Worm (Caenorhabditis elegans) whole organism, early embryonic: ENCODE results near the gene set-8.

Experiments
- B0310.2 ChIP-seq: sonication (generic microtip); optimal IDR thresholded peaks from 2 replicates; lab custom pipeline; 2016; ENCODE audit warnings: mild to moderate bottlenecking, missing genetic modification characterization, missing compliant biosample characterization
- F13C5.2 ChIP-seq: sonication (generic microtip); optimal IDR thresholded peaks from 2 replicates; lab custom pipeline; 2017; ENCODE audit warnings: mild to moderate bottlenecking, missing genetic modification characterization, inconsistent platforms, missing compliant biosample characterization
- aly-1 ChIP-seq: sonication (generic microtip); optimal IDR thresholded peaks from 2 replicates; lab custom pipeline; 2016; ENCODE audit warnings: missing genetic modification characterization, missing compliant biosample characterization
- ama-1 ChIP-seq: fragments of 150-350 bp; optimal IDR thresholded peaks from 2 replicates; lab custom pipeline; 2014
- ceh-13 ChIP-seq: fragments of 200-800 bp; sonication (Bioruptor generic); optimal IDR thresholded peaks from 2 replicates; lab custom pipeline; 2018; ENCODE audit warnings: mild to moderate bottlenecking, missing genetic modification characterization, missing compliant biosample characterization
- ceh-36 ChIP-seq: sonication (generic microtip); optimal IDR thresholded peaks from 2 replicates; lab custom pipeline; 2016; ENCODE audit warnings: missing genetic modification characterization, inconsistent platforms, missing compliant biosample characterization
- ets-7 ChIP-seq: sonication (generic microtip); optimal IDR thresholded peaks from 2 replicates; lab custom pipeline; 2016; ENCODE audit warnings: missing genotype, missing genetic modification characterization, missing compliant biosample characterization
- flt-1 ChIP-seq: fragments of 200-800 bp; sonication (Bioruptor generic); IDR thresholded peaks from 2 replicates; pipeline ENCODE4 v1.3.6; 2022; ENCODE audit warnings: missing genetic modification characterization, missing compliant biosample characterization
- hmbx-1 ChIP-seq: sonication (generic microtip); optimal IDR thresholded peaks from 2 replicates; lab custom pipeline; 2016; ENCODE audit warnings: mild to moderate bottlenecking, missing genetic modification characterization, missing compliant biosample characterization
- hmg-4 ChIP-seq: fragments of 200-800 bp; sonication (Bioruptor generic); optimal IDR thresholded peaks from 2 replicates; lab custom pipeline; 2018; ENCODE audit warnings: mild to moderate bottlenecking, missing genetic modification characterization, missing compliant biosample characterization
- hnd-1 ChIP-seq: sonication (generic microtip); optimal IDR thresholded peaks from 2 replicates; lab custom pipeline; 2016; ENCODE audit warnings: missing genetic modification characterization, missing compliant biosample characterization
- pes-1 ChIP-seq: fragments of 200-800 bp; sonication (Bioruptor generic); IDR thresholded peaks from 2 replicates; pipeline ENCODE4 v1.3.6; 2022; ENCODE audit warnings: missing genetic modification reagents, missing genetic modification characterization, missing compliant biosample characterization
- scrt-1 ChIP-seq: fragments of 200-800 bp; sonication (Bioruptor generic); IDR thresholded peaks from 2 replicates; pipeline ENCODE4 v1.3.6; 2022; ENCODE audit warnings: missing genetic modification characterization, missing compliant biosample characterization
- sea-1 ChIP-seq: fragments of 200-800 bp; sonication (Bioruptor generic); conservative IDR thresholded peaks from 2 replicates; pipeline ENCODE4 v1.3.6; 2022; ENCODE audit warnings: missing genetic modification characterization, missing compliant biosample characterization
- tbx-11 ChIP-seq: fragments of 200-800 bp; sonication (Bioruptor generic); IDR thresholded peaks from 2 replicates; pipeline ENCODE4 v1.3.6; 2022; ENCODE audit warnings: missing genetic modification characterization, missing compliant biosample characterization
- tbx-37 ChIP-seq: fragments of 200-800 bp; sonication (Bioruptor generic); conservative IDR thresholded peaks from 2 replicates; pipeline ENCODE4 v1.3.6; 2022; ENCODE audit warnings: missing genetic modification reagents, missing genetic modification characterization, missing compliant biosample characterization
- tra-4 ChIP-seq: sonication (generic microtip); optimal IDR thresholded peaks from 2 replicates; lab custom pipeline; 2017; ENCODE audit warnings: missing genetic modification characterization, missing compliant biosample characterization

Gene set-8

DNA sequence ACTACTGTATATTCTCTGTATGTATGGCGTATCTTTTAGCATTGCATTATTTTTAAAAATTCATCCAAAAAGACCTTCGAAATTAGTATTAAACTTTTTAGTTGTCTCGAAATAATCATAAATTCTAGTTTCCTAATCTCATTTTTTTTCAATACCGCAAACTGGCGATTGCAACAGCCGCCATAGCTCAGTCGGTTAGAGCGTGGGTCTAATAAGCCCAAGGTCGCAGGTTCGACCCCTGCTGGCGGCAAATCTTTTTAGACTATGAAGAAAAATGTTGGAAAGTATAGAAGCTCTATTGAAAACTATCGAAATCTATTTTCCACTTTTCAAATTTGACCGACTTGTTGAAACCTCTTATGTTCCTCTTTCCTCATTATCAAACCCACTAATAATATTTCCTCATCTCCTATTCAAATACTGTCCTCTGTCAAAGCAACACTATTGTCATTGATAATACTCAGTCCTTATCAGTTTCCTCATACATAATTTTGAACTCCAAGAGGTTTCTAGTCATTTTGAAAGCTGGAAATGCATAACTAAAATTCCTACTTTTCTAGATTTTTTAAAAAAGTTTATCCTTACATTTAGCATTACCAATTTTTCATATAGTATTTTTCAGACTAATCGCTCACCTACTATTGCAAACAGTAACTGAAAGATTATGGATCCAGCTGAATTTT lies 10.6 kb upstream of the set-8 start, which contains the start of gene jmjd-3.3:
Gene jmjd-3.3 (plus strand): TSS at position 633 of the 683 bp plus-strand sequence.
- TF ChIP-seq tra-4 (tag; lab: Kevin White, UChicago) (no peak), F13C5.2 (no peak), ceh-36 (tag; lab: Kevin White, UChicago) (no peak), aly-1 (tag; lab: Kevin White, UChicago) (no peak), scrt-1 (GFP tag; lab: Robert Waterston, UW) (no peak), hmg-4 (GFP tag; lab: Kevin White, UChicago) (no peak), flt-1 (GFP tag; lab: Robert Waterston, UW) (no peak), B0310.2 (tag; lab: Kevin White, UChicago) (no peak)

- peak; percentile 55 for TF ChIP-seq F13C5.2
- TF ChIP-seq ets-7 (tag; lab: Kevin White, UChicago), result no peak
- TF ChIP-seq flt-1 (GFP tag; lab: Robert Waterston, UW), result peak; percentile 32; the same call in 1 of the 2 replicates
- TF ChIP-seq sea-1 (GFP tag; lab: Robert Waterston, UW), result 0 out of 2 replicates have a peak, but pooled peaks have one; percentile 41
- peak; percentile 22 for TF ChIP-seq hmg-4 (GFP tag; lab: Kevin White, UChicago)
These were observed 4.1 kb upstream of the set-8 start for ce11 chrX:13442446-13442845.

- TF ChIP-seq flt-1 (GFP tag; lab: Robert Waterston, UW), result no peak
- TF ChIP-seq ama-1 (lab: Kevin White, UChicago), result no peak
- TF ChIP-seq tbx-11 (GFP tag; lab: Robert Waterston, UW), result no peak
- no peak for TF ChIP-seq scrt-1 (GFP tag; lab: Robert Waterston, UW)
These were observed 3.2 kb upstream of the set-8 start for ce11 chrX:13443283-13443682.

ce11 chrX:13444267-13444666 lies 2.3 kb upstream of the set-8 start:
- TF ChIP-seq pes-1 (GFP tag; lab: Robert Waterston, UW) (no peak), aly-1 (tag; lab: Kevin White, UChicago) (no peak), sea-1 (GFP tag; lab: Robert Waterston, UW) (no peak)

- TF ChIP-seq ets-7 (tag; lab: Kevin White, UChicago), result peak; percentile 13
- peak; percentile 85 for TF ChIP-seq pes-1 (GFP tag; lab: Robert Waterston, UW)
- peak; percentile 75 for TF ChIP-seq scrt-1 (GFP tag; lab: Robert Waterston, UW)
- TF ChIP-seq F13C5.2, result peak; percentile 84
- 0 out of 2 replicates have a peak, but pooled peaks have one; percentile 41 for TF ChIP-seq sea-1 (GFP tag; lab: Robert Waterston, UW)
- peak; percentile 76 for TF ChIP-seq ceh-36 (tag; lab: Kevin White, UChicago)
- peak; percentile 64 for TF ChIP-seq ceh-13
- peak; percentile 23 for TF ChIP-seq hmbx-1 (tag; lab: Kevin White, UChicago)
- TF ChIP-seq tbx-37 (GFP tag; lab: Robert Waterston, UW), result peak; percentile 55
- peak; percentile 48 for TF ChIP-seq hnd-1 (tag; lab: Kevin White, UChicago)
- TF ChIP-seq tbx-11 (GFP tag; lab: Robert Waterston, UW), result 0 out of 2 replicates have a peak, but pooled peaks have one; percentile 61
- TF ChIP-seq aly-1 (tag; lab: Kevin White, UChicago), result peak; percentile 79
These were observed 2.2 kb downstream of the set-8 start for ce11 chrX:13448665-13449099.

- no peak for TF ChIP-seq scrt-1 (GFP tag; lab: Robert Waterston, UW)
- no peak for TF ChIP-seq tra-4 (tag; lab: Kevin White, UChicago)
- no peak for TF ChIP-seq ceh-13
- TF ChIP-seq sea-1 (GFP tag; lab: Robert Waterston, UW), result no peak
- no peak for TF ChIP-seq tbx-11 (GFP tag; lab: Robert Waterston, UW)
- no peak for TF ChIP-seq aly-1 (tag; lab: Kevin White, UChicago)
- no peak for TF ChIP-seq F13C5.2
- no peak for TF ChIP-seq pes-1 (GFP tag; lab: Robert Waterston, UW)
- no peak for TF ChIP-seq hmg-4 (GFP tag; lab: Kevin White, UChicago)
- no peak for TF ChIP-seq ets-7 (tag; lab: Kevin White, UChicago)
- no peak for TF ChIP-seq tbx-37 (GFP tag; lab: Robert Waterston, UW)
- TF ChIP-seq hmbx-1 (tag; lab: Kevin White, UChicago), result no peak
- TF ChIP-seq hnd-1 (tag; lab: Kevin White, UChicago), result no peak
These were observed 5.1 kb downstream of the set-8 start, which contains the start of gene F02D10.6 for ce11 chrX:13451578-13451977. F02D10.6 (minus strand) TSS chrX:13451678.

ce11 chrX:13456442-13456841 lies 9.9 kb downstream of the set-8 start, which contains the start of gene flr-1:
flr-1 (minus strand) TSS chrX:13456542.
- TF ChIP-seq sea-1 (GFP tag; lab: Robert Waterston, UW) (no peak), tbx-37 (GFP tag; lab: Robert Waterston, UW) (no peak), ceh-13 (no peak), tbx-11 (GFP tag; lab: Robert Waterston, UW) (no peak), tra-4 (tag; lab: Kevin White, UChicago) (no peak), pes-1 (GFP tag; lab: Robert Waterston, UW) (no peak), F13C5.2 (no peak), hnd-1 (tag; lab: Kevin White, UChicago) (no peak), scrt-1 (GFP tag; lab: Robert Waterston, UW) (no peak), flt-1 (GFP tag; lab: Robert Waterston, UW) (no peak)

ce11 chrX:13462519-13462918 lies 16.0 kb downstream of the set-8 start, which contains the start of gene F02D10.3:
F02D10.3 (minus strand) TSS chrX:13462619.
- no peak for TF ChIP-seq scrt-1 (GFP tag; lab: Robert Waterston, UW)
- no peak for TF ChIP-seq hmbx-1 (tag; lab: Kevin White, UChicago)
- no peak for TF ChIP-seq ama-1 (lab: Kevin White, UChicago)
- no peak for TF ChIP-seq pes-1 (GFP tag; lab: Robert Waterston, UW)
- no peak for TF ChIP-seq ceh-36 (tag; lab: Kevin White, UChicago)
- TF ChIP-seq sea-1 (GFP tag; lab: Robert Waterston, UW), result no peak
- TF ChIP-seq tbx-11 (GFP tag; lab: Robert Waterston, UW), result no peak
- no peak for TF ChIP-seq ets-7 (tag; lab: Kevin White, UChicago)
